Worm (Caenorhabditis elegans): ENCODE data around the gene pho-13.

DNA sequence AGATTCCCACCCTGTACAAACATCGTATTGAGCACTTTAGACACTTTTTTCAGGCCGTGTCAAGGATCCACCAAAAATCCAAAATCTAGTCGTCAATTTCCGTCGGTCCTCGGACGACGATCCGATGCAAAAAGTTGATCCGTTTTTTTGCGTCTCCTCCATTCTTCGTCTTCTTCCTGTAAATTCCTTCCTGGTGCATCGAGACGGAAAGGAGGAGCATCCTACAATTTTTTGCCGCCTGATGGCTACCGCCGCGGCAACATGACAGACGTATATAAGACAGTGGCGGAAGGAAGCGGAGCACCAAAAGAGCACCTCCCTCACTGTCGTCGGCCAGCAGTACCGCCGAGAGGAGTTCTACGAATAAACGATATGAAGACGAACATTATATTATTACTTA, 6.0 kb downstream of the pho-13 start, which contains the start of gene appg-2:
- TF ChIP-seq unc-39 (tag; optimal IDR thresholded peaks at IDR 0.05) (no peak), lsy-2 (tag; optimal IDR thresholded peaks at IDR 0.05) (no peak), nhr-28 (tag; optimal IDR thresholded peaks at IDR 0.05) (no peak), snpc-4 (tag; optimal IDR thresholded peaks at IDR 0.05) (no peak), mls-2 (tag; optimal IDR thresholded peaks at IDR 0.05) (no peak), nhr-76 (tag; optimal IDR thresholded peaks at IDR 0.05) (no peak), sptf-1 (tag; optimal IDR thresholded peaks at IDR 0.05) (no peak), unc-62 (GFP tag; optimal IDR thresholded peaks at IDR 0.05) (no peak), nhr-237 (tag; optimal IDR thresholded peaks at IDR 0.05) (no peak), lin-13 (tag; optimal IDR thresholded peaks at IDR 0.05) (no peak), blmp-1 (tag; optimal IDR thresholded peaks at IDR 0.05) (no peak), nhr-12 (tag; optimal IDR thresholded peaks at IDR 0.05) (no peak), flh-1 (GFP tag; optimal IDR thresholded peaks at IDR 0.05) (no peak), elt-1 (tag; optimal IDR thresholded peaks at IDR 0.05; ENCODE audit: borderline replicate concordance, insufficient read depth) (no peak)
